Fruit fly (Drosophila melanogaster): ENCODE results near the gene Nemp.

Nemp gene

DNA sequence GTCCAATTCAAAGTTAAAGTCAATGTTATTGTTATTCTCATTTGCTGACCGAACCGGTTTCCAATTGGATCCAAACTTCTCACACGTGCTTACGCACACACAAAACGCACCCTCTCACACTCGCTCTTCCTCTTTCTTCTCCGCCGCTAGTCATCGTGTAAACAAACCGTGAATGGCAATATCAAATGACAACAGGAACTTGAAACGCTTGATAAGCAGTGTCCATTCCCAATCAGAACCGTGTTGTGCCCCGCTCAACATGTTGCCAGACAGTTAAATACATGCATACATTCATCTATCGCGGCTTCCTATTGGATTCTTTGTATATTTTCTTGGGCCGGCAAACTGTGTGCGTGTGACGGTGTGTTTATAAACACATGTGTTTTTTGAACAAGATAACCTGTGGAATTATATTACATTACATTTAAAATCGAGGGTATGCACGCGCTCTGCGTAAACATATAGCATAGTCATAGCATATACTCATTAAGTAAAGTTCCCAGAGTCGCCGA lies 965 bp upstream of the Nemp start (continued):
- no peak for TF ChIP-seq CG4707 (GFP tag; optimal IDR thresholded peaks at IDR 0.05)
- no peak for TF ChIP-seq CG10366 (GFP tag; IDR thresholded peaks at IDR 0.05)
- no peak for TF ChIP-seq Dad (GFP tag; optimal IDR thresholded peaks at IDR 0.05)
- peak; percentile 60 for TF ChIP-seq BtbVII (GFP tag; optimal IDR thresholded peaks at IDR 0.05)
- no peak for TF ChIP-seq dpn (GFP tag; optimal IDR thresholded peaks at IDR 0.05)
- no peak for TF ChIP-seq CG3065 (GFP tag; optimal IDR thresholded peaks at IDR 0.05)
- TF ChIP-seq HLH3B (GFP tag; IDR thresholded peaks at IDR 0.05): no peak; the same call in 1 of the 2 replicates
- TF ChIP-seq ATbp (GFP tag; optimal IDR thresholded peaks at IDR 0.05): no peak
- no peak for TF ChIP-seq zf30C (GFP tag; optimal IDR thresholded peaks at IDR 0.05)
- no peak for TF ChIP-seq jigr1 (GFP tag; IDR thresholded peaks at IDR 0.05)
- no peak for TF ChIP-seq CG14965 (GFP tag; optimal IDR thresholded peaks at IDR 0.05; ENCODE audit: borderline replicate concordance)
- no peak for TF ChIP-seq Myb (GFP tag; optimal IDR thresholded peaks at IDR 0.05)
- no peak for TF ChIP-seq peb (GFP tag; IDR thresholded peaks at IDR 0.05)
- TF ChIP-seq Taf1 (GFP tag; IDR thresholded peaks at IDR 0.05): no peak
- TF ChIP-seq mirr (GFP tag; optimal IDR thresholded peaks at IDR 0.05): peak; percentile 86
- no peak for TF ChIP-seq prd (optimal IDR thresholded peaks at IDR 0.05)
- no peak for TF ChIP-seq prd (GFP tag; IDR thresholded peaks at IDR 0.05)
- TF ChIP-seq CG2889 (GFP tag; IDR thresholded peaks at IDR 0.05): no peak
- TF ChIP-seq CG9215 (GFP tag; IDR thresholded peaks at IDR 0.05): no peak
- TF ChIP-seq CG10462 (GFP tag; optimal IDR thresholded peaks at IDR 0.05): no peak
- no peak for TF ChIP-seq kay (GFP tag; optimal IDR thresholded peaks at IDR 0.05)
- TF ChIP-seq bigmax (GFP tag; optimal IDR thresholded peaks at IDR 0.05): no peak
- 0 out of 2 replicates have a peak, but pooled peaks have one; percentile 38 for TF ChIP-seq ara (GFP tag; IDR thresholded peaks at IDR 0.05)
- TF ChIP-seq sug (tag; optimal IDR thresholded peaks at IDR 0.05): peak; percentile 71
- peak; percentile 57 for TF ChIP-seq HmgZ (tag; optimal IDR thresholded peaks at IDR 0.05)
- no peak for TF ChIP-seq mam (GFP tag; optimal IDR thresholded peaks at IDR 0.05)
- TF ChIP-seq CG32772 (GFP tag; IDR thresholded peaks at IDR 0.05): no peak
- TF ChIP-seq nmo (GFP tag; optimal IDR thresholded peaks at IDR 0.05): no peak
- no peak for TF ChIP-seq sim (GFP tag; IDR thresholded peaks at IDR 0.05)
- TF ChIP-seq CG30020 (tag; optimal IDR thresholded peaks at IDR 0.05): no peak
- TF ChIP-seq esg (GFP tag; conservative IDR thresholded peaks at IDR 0.05): no peak
- no peak for TF ChIP-seq CG18764 (GFP tag; optimal IDR thresholded peaks at IDR 0.05)
- peak; percentile 34 for TF ChIP-seq gro (GFP tag; optimal IDR thresholded peaks at IDR 0.05)
- TF ChIP-seq CG10267 (tag; optimal IDR thresholded peaks at IDR 0.05): no peak
- no peak for TF ChIP-seq gfzf (GFP tag; optimal IDR thresholded peaks at IDR 0.05)
- TF ChIP-seq grn (GFP tag; optimal IDR thresholded peaks at IDR 0.05): peak; percentile 64
- no peak for TF ChIP-seq Atf6 (GFP tag; IDR thresholded peaks at IDR 0.05)
- TF ChIP-seq CG4424 (GFP tag; optimal IDR thresholded peaks at IDR 0.05): no peak
- TF ChIP-seq CG15601 (tag; optimal IDR thresholded peaks at IDR 0.05): no peak
- no peak for TF ChIP-seq Tbp (GFP tag; optimal IDR thresholded peaks at IDR 0.05)
- TF ChIP-seq otp (GFP tag; IDR thresholded peaks at IDR 0.05): no peak
- TF ChIP-seq D19A (tag; optimal IDR thresholded peaks at IDR 0.05): peak; percentile 42
- no peak for TF ChIP-seq Fer2 (tag; optimal IDR thresholded peaks at IDR 0.05)
- no peak for TF ChIP-seq lilli (GFP tag; optimal IDR thresholded peaks at IDR 0.05)
- TF ChIP-seq CG12236 (GFP tag; optimal IDR thresholded peaks at IDR 0.05): no peak
- TF ChIP-seq CG3838 (GFP tag; optimal IDR thresholded peaks at IDR 0.05): no peak
- no peak for TF ChIP-seq HLH4C (GFP tag; IDR thresholded peaks at IDR 0.05; ENCODE audit: partially characterized antibody)
- no peak for TF ChIP-seq shn (GFP tag; optimal IDR thresholded peaks at IDR 0.05)
- TF ChIP-seq gsb-n (tag; optimal IDR thresholded peaks at IDR 0.05): peak; percentile 35
- no peak for TF ChIP-seq ci (GFP tag; IDR thresholded peaks at IDR 0.05)
- TF ChIP-seq CG12104 (GFP tag; optimal IDR thresholded peaks at IDR 0.05): no peak
- no peak for TF ChIP-seq CG10654 (GFP tag; optimal IDR thresholded peaks at IDR 0.05)
- TF ChIP-seq CG9876 (GFP tag; optimal IDR thresholded peaks at IDR 0.05): no peak

All from whole organism, embryonic.